Worm (Caenorhabditis elegans) whole organism, early embryonic: Measurements from ENCODE around the gene syd-1.

Source experiments
- F13C5.2 ChIP-seq: sonication (generic microtip); optimal IDR thresholded peaks from 2 replicates; lab custom pipeline; 2017; ENCODE audit warnings: mild to moderate bottlenecking, missing genetic modification characterization, inconsistent platforms, missing compliant biosample characterization
- aly-1 ChIP-seq: sonication (generic microtip); optimal IDR thresholded peaks from 2 replicates; lab custom pipeline; 2016; ENCODE audit warnings: missing genetic modification characterization, missing compliant biosample characterization
- ama-1 ChIP-seq: fragments of 150-350 bp; optimal IDR thresholded peaks from 2 replicates; lab custom pipeline; 2014
- ceh-13 ChIP-seq: fragments of 200-800 bp; sonication (Bioruptor generic); optimal IDR thresholded peaks from 2 replicates; lab custom pipeline; 2018; ENCODE audit warnings: mild to moderate bottlenecking, missing genetic modification characterization, missing compliant biosample characterization
- flt-1 ChIP-seq: fragments of 200-800 bp; sonication (Bioruptor generic); IDR thresholded peaks from 2 replicates; pipeline ENCODE4 v1.3.6; 2022; ENCODE audit warnings: missing genetic modification characterization, missing compliant biosample characterization
- hmg-4 ChIP-seq: fragments of 200-800 bp; sonication (Bioruptor generic); optimal IDR thresholded peaks from 2 replicates; lab custom pipeline; 2018; ENCODE audit warnings: mild to moderate bottlenecking, missing genetic modification characterization, missing compliant biosample characterization
- hnd-1 ChIP-seq: sonication (generic microtip); optimal IDR thresholded peaks from 2 replicates; lab custom pipeline; 2016; ENCODE audit warnings: missing genetic modification characterization, missing compliant biosample characterization
- tbx-37 ChIP-seq: fragments of 200-800 bp; sonication (Bioruptor generic); conservative IDR thresholded peaks from 2 replicates; pipeline ENCODE4 v1.3.6; 2022; ENCODE audit warnings: missing genetic modification reagents, missing genetic modification characterization, missing compliant biosample characterization

DNA sequence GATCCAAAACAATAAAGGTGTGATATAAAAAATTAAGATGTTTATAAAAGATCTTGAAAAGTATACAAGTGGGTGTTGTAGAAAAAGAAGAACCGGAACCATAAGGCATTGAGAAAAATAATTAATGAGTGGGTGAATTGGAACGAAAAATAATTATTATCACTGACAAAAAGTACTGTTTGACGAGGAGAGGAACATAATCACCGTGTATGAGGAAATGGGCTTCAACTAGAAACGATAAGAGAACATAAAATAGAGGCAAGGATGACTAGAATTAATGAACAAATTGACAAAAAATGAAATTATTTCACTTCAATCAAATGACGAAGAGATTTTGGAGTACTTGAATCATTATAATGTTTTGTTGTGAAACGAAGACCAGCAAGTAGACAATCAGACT, 23.5 kb upstream of the syd-1 start:
- TF ChIP-seq hnd-1 (tag; lab: Kevin White, UChicago), result no peak
- TF ChIP-seq hmg-4 (GFP tag; lab: Kevin White, UChicago), result no peak
- TF ChIP-seq F13C5.2 (tag; lab: Kevin White, UChicago), result no peak
- TF ChIP-seq ama-1, result no peak
- TF ChIP-seq flt-1, result no peak
- no peak for TF ChIP-seq tbx-37 (GFP tag; lab: Robert Waterston, UW)
- TF ChIP-seq aly-1 (tag; lab: Kevin White, UChicago), result no peak
- TF ChIP-seq ceh-13 (GFP tag; lab: Kevin White, UChicago), result no peak
